Worm (Caenorhabditis elegans): ENCODE results near the gene Y4C6B.1.
"Not testable (repeated sequence)": the region's sequence is repeated elsewhere in the genome, so short reads cannot be mapped to it uniquely, and the experiment has no call there.

DNA sequence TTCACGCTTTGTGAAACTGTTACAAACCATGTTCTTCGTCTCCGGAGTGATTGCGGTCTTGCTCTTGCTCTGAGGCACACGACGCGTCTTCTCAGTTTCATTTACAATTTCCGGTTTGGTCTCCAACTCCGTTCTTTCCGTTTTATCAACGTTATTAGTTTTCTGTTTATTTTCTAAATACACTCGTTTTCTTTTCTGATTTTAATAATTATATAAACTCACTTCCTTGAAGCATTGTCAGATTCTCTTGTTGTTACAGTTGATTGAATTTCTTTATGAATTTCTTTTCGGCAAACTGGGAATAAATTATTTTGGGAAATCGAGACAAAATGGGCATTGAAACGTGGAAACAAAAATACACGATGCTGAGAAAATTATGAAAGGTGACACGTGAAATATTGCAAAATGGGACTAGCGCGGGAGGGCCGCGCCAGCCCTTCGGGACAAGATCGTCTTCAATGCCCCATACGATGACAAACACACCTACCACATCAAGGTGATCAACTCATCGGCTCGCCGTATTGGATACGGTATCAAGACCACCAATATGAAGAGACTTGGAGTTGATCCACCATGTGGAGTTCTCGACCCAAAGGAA is 46.1 kb upstream of the Y4C6B.1 start, which contains the start of the genes ZK354.9 and msp-58:
- not testable (repeated sequence) for TF ChIP-seq ama-1 (optimal IDR thresholded peaks at IDR 0.05); nhr-10 (tag; optimal IDR thresholded peaks at IDR 0.05); ceh-44 (GFP tag; IDR thresholded peaks at IDR 0.05); R02D3.7 (tag; optimal IDR thresholded peaks at IDR 0.05); tag-97 (GFP tag; IDR thresholded peaks at IDR 0.05); lin-1 (GFP tag; IDR thresholded peaks at IDR 0.05); Y105C5A.15 (GFP tag; IDR thresholded peaks at IDR 0.05); pha-4 (GFP tag; IDR thresholded peaks at IDR 0.05); pha-4 (tag; optimal IDR thresholded peaks at IDR 0.05); mdt-29 (GFP tag; IDR thresholded peaks at IDR 0.05); mes-2 (tag; optimal IDR thresholded peaks at IDR 0.05; ENCODE audit: poor library complexity, severe bottlenecking); pqm-1 (tag; optimal IDR thresholded peaks at IDR 0.05)
